Worm (Caenorhabditis elegans): ENCODE results near the gene frpr-1.

DNA sequence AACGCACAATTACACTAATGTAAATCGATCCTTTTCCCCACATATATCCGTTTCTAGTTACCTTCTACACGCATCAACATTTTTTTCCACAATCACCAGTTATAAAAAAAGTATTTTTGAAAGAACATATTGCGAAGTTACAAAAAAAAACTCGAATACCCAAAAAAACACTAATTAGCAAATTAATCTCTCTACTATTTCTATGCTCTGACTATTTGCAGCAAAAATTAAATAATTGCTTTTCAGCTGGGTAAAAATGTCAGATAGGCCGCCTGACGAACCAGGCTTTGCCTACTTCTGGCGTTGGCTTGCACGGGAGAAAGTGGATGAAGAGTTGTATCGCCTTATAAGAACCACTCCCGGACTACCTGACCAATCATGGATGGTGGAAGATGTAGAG is 19.2 kb downstream of the frpr-1 start, which contains the start of gene K07E3.1:
- TF ChIP-seq B0019.2 (GFP tag; conservative IDR thresholded peaks at IDR 0.05): no peak
- no peak for TF ChIP-seq attf-5 (GFP tag; optimal IDR thresholded peaks at IDR 0.05)
- no peak for TF ChIP-seq ama-1 (optimal IDR thresholded peaks at IDR 0.05)
- TF ChIP-seq ama-1 (GFP tag; optimal IDR thresholded peaks at IDR 0.05): no peak
- TF ChIP-seq nhr-90 (tag; optimal IDR thresholded peaks at IDR 0.05): no peak
- TF ChIP-seq mes-4 (tag; optimal IDR thresholded peaks at IDR 0.05): no peak
- TF ChIP-seq let-607 (tag; optimal IDR thresholded peaks at IDR 0.05): no peak
- no peak for TF ChIP-seq unc-62 (GFP tag; optimal IDR thresholded peaks at IDR 0.05)
- no peak for TF ChIP-seq cebp-2 (GFP tag; IDR thresholded peaks at IDR 0.05)
- no peak for TF ChIP-seq F57C9.4 (tag; optimal IDR thresholded peaks at IDR 0.05)
- TF ChIP-seq dpl-1 (GFP tag; optimal IDR thresholded peaks at IDR 0.05): no peak
- TF ChIP-seq snpc-4 (GFP tag; optimal IDR thresholded peaks at IDR 0.05): no peak
- no peak for TF ChIP-seq snpc-4 (tag; optimal IDR thresholded peaks at IDR 0.05)
- no peak for TF ChIP-seq ceh-91 (GFP tag; IDR thresholded peaks at IDR 0.05)
